In genomic region chrX:17301705-17302104, dm6 we compare ENCODE assay signal across 1 fruit fly cellular context.
TF ChIP-seq lines count a peak whose summit lies in the region.

Gene Fim (minus strand): TSS chrX:17301929.

TF ChIP-seq in whole organism, embryonic, 481 proteins besides CTCF, POLR2A, EP300 and RAD21 (continued from another document):
- TF ChIP-seq CG33213 (GFP tag; optimal IDR thresholded peaks at IDR 0.05; lab: Kevin White, UChicago): no peak
- peak; percentile 27; the same call in 1 of the 2 replicates for TF ChIP-seq chm (GFP tag; IDR thresholded peaks at IDR 0.05; lab: Robert Waterston, UW)
- peak; percentile 9 for TF ChIP-seq B-H2 (GFP tag; optimal IDR thresholded peaks at IDR 0.05; lab: Kevin White, UChicago)
- TF ChIP-seq CG11398 (GFP tag; optimal IDR thresholded peaks at IDR 0.05; lab: Kevin White, UChicago): no peak
- TF ChIP-seq CG1529 (GFP tag; optimal IDR thresholded peaks at IDR 0.05; lab: Kevin White, UChicago): no peak
- TF ChIP-seq CG15269 (tag; optimal IDR thresholded peaks at IDR 0.05; lab: Kevin White, UChicago): peak; percentile 10
- no peak for TF ChIP-seq toy (GFP tag; IDR thresholded peaks at IDR 0.05; lab: Robert Waterston, UW)
- TF ChIP-seq CG17385 (GFP tag; optimal IDR thresholded peaks at IDR 0.05; lab: Kevin White, UChicago): peak; percentile 20
- TF ChIP-seq HLH3B (GFP tag; IDR thresholded peaks at IDR 0.05; lab: Robert Waterston, UW): no peak
- TF ChIP-seq zfh1 (GFP tag; IDR thresholded peaks at IDR 0.05; lab: Robert Waterston, UW): 0 out of 3 replicates have a peak, but pooled peaks have one; percentile 9
- no peak for TF ChIP-seq scrt (GFP tag; optimal IDR thresholded peaks at IDR 0.05; lab: Kevin White, UChicago)
- peak; percentile 34; the same call in 1 of the 2 replicates for TF ChIP-seq vvl (GFP tag; IDR thresholded peaks at IDR 0.05; lab: Robert Waterston, UW)
- 0 out of 3 replicates have a peak, but pooled peaks have one; percentile 7 for TF ChIP-seq ci (GFP tag; IDR thresholded peaks at IDR 0.05; lab: Robert Waterston, UW)
- TF ChIP-seq CG30431 (GFP tag; optimal IDR thresholded peaks at IDR 0.05; lab: Kevin White, UChicago): no peak
TF ChIP-seq in whole organism, embryonic: peak in this region for 22.
